Fruit fly (Drosophila melanogaster) S2 (cell line): Measurements from ENCODE around the gene Ae2.

Experiments used
- CG8478 ChIP-seq: fragments of >200 bp; optimal IDR thresholded peaks from 2 replicates; lab custom pipeline; 2018
- CTCF ChIP-seq, 2 experiments: fragments of >200 bp; optimal IDR thresholded peaks; 2 replicates each; lab custom pipeline; 2018

DNA sequence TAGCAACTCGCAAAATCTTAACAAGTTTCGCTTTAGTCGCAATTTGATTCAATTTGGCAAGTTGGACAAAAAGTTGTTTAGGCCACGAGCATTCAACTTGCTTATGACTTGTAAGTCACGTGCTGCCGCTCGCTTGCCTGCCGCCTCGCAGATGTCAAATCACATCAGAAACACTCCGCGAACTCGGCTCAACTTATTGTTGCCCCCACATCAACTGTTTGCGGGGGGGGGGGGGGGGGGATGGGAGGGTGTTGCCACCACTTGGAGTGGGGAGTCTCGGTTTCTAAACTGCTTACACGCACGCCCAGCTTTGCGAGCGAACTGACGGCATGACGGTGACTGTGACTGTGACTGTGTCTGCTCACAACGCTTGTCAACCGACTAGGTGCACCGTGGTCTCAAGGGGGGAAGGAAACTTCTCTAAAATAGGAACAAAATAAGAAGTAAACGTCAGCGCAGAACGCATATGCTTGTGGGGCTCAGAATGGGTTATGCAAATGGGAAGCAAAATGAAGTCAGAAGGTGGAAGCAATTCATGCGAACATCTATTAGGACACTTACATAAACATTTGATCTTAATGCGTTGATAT is 13.6 kb downstream of the Ae2 start:
- no peak for TF ChIP-seq CG8478 (lab: Kevin White, UChicago)
- no peak for TF ChIP-seq CTCF (optimal IDR thresholded peaks at IDR 0.05; lab: Kevin White, UChicago)
